Worm (Caenorhabditis elegans): ENCODE data around the gene ceh-99.

DNA sequence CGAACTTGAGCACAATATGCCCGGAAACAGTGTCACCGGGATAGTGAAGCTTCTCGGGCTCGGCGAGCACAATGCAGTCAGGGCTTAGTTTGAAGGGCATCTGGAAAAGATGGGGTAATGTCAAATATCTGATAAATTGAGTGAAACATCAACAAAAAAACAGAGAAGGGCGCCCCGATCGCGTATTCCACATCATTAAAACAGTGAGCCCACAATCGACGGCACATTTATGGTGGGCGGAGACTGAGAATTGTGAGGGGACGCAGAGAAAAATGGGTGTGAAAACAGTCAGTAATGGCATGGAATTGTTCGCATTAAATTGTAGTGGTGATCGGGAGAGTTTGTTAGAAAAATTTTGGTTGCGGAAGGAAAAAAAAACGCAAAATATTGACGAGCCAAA lies 39.0 kb upstream of the ceh-99 start, which contains the start of gene arrd-9:
- no peak for TF ChIP-seq mbf-1 (tag; optimal IDR thresholded peaks at IDR 0.05)
- TF ChIP-seq mdl-1 (tag; optimal IDR thresholded peaks at IDR 0.05), result no peak
- TF ChIP-seq ama-1 (optimal IDR thresholded peaks at IDR 0.05), result no peak
- TF ChIP-seq unc-62 (GFP tag; optimal IDR thresholded peaks at IDR 0.05), result no peak
- no peak for TF ChIP-seq ztf-1 (GFP tag; conservative IDR thresholded peaks at IDR 0.05)
- TF ChIP-seq ztf-4 (tag; optimal IDR thresholded peaks at IDR 0.05), result no peak
- no peak for TF ChIP-seq ceh-16 (tag; optimal IDR thresholded peaks at IDR 0.05)
